Worm (Caenorhabditis elegans) whole organism, L2 larva: ENCODE results near the gene W06G6.11.

Experiments
- ZK546.5 ChIP-seq: sonication (generic microtip); optimal IDR thresholded peaks from 2 replicates; lab custom pipeline; 2017; ENCODE audit warnings: missing biosample characterization, missing genetic modification characterization
- ama-1 ChIP-seq: fragments of 150-350 bp; optimal IDR thresholded peaks from 2 replicates; lab custom pipeline; 2018; ENCODE audit warnings: inconsistent platforms
- crh-2 ChIP-seq: sonication (generic microtip); optimal IDR thresholded peaks from 2 replicates; lab custom pipeline; 2017; ENCODE audit warnings: missing biosample characterization, missing genetic modification characterization
- lin-11 ChIP-seq: fragments of 150-350 bp; sonication (generic microtip); optimal IDR thresholded peaks from 2 replicates; lab custom pipeline; 2014; ENCODE audit warnings: missing biosample characterization, missing genetic modification characterization, inconsistent platforms, mixed read lengths
- lin-13 ChIP-seq: fragments of 150-350 bp; optimal IDR thresholded peaks from 2 replicates; lab custom pipeline; 2014; ENCODE audit warnings: missing biosample characterization, missing genetic modification reagents, missing genetic modification characterization
- lsy-2 ChIP-seq, 2 experiments: fragments of 150-350 bp in 1 of 2; sonication (generic microtip) in 1 of 2; optimal IDR thresholded peaks; 2 replicates each; lab custom pipeline; 2014 to 2017; ENCODE audit warnings: missing biosample characterization in 2 of 2, missing genetic modification characterization in 2 of 2
- nhr-12 ChIP-seq: fragments of 150-350 bp; optimal IDR thresholded peaks from 2 replicates; lab custom pipeline; 2014; ENCODE audit warnings: missing biosample characterization, missing genetic modification characterization
- unc-55 ChIP-seq: fragments of 150-350 bp; sonication (generic microtip); optimal IDR thresholded peaks from 3 replicates; lab custom pipeline; 2014; ENCODE audit warnings: missing biosample characterization, missing genetic modification reagents, missing genetic modification characterization

- TF ChIP-seq lin-13 (GFP tag; lab: Kevin White, UChicago) (no peak), unc-55 (GFP tag; lab: Kevin White, UChicago) (no peak), lsy-2 (tag; optimal IDR thresholded peaks at IDR 0.05; lab: Kevin White, UChicago) (no peak), nhr-12 (tag; lab: Kevin White, UChicago) (no peak), ama-1 (lab: Kevin White, UChicago) (no peak), ZK546.5 (tag; lab: Kevin White, UChicago) (no peak), crh-2 (tag; lab: Kevin White, UChicago) (no peak), lin-11 (tag; lab: Kevin White, UChicago) (no peak)
Observed at ce11 chrV:16599835-16600234, 49.3 kb downstream of the W06G6.11 start.
